Worm (Caenorhabditis elegans): ENCODE results near the gene F35H12.5.

F35H12.5 gene

ce11 chrX:873634-874033 is 44.6 kb upstream of the F35H12.5 start:
- TF ChIP-seq grh-1 (GFP tag; IDR thresholded peaks at IDR 0.05) (no peak), nhr-20 (tag; optimal IDR thresholded peaks at IDR 0.05) (no peak), zag-1 (tag; optimal IDR thresholded peaks at IDR 0.05) (no peak), elt-3 (tag; optimal IDR thresholded peaks at IDR 0.05) (no peak), ztf-4 (tag; optimal IDR thresholded peaks at IDR 0.05) (no peak), ces-1 (GFP tag; optimal IDR thresholded peaks at IDR 0.05) (no peak), swsn-7 (tag; optimal IDR thresholded peaks at IDR 0.05) (no peak), aha-1 (tag; optimal IDR thresholded peaks at IDR 0.05) (no peak), ceh-82 (tag; optimal IDR thresholded peaks at IDR 0.05) (no peak), nhr-11 (tag; optimal IDR thresholded peaks at IDR 0.05) (no peak), blmp-1 (tag; optimal IDR thresholded peaks at IDR 0.05) (no peak), lin-39 (tag; optimal IDR thresholded peaks at IDR 0.05) (no peak)

- TF ChIP-seq pqm-1 (tag; optimal IDR thresholded peaks at IDR 0.05) (no peak), xbp-1 (tag; optimal IDR thresholded peaks at IDR 0.05) (peak; percentile 33), tbx-2 (tag; optimal IDR thresholded peaks at IDR 0.05) (peak; percentile 53), C04F5.9 (tag; optimal IDR thresholded peaks at IDR 0.05) (no peak), egl-13 (tag; optimal IDR thresholded peaks at IDR 0.05) (no peak), lin-14 (GFP tag; optimal IDR thresholded peaks at IDR 0.05) (peak; percentile 86), lsy-2 (tag; optimal IDR thresholded peaks at IDR 0.05) (peak; percentile 45 to 81), mdl-1 (tag; optimal IDR thresholded peaks at IDR 0.05) (peak in 1 of 2 experiments; percentile 51), nhr-47 (tag; optimal IDR thresholded peaks at IDR 0.05) (peak; percentile 64), C34B4.2 (tag; optimal IDR thresholded peaks at IDR 0.05) (no peak), nhr-76 (tag; optimal IDR thresholded peaks at IDR 0.05) (no peak), ceh-88 (GFP tag; IDR thresholded peaks at IDR 0.05) (no peak), mef-2 (tag; optimal IDR thresholded peaks at IDR 0.05) (peak; percentile 3), pax-3 (tag; optimal IDR thresholded peaks at IDR 0.05) (no peak), skn-1 (tag; optimal IDR thresholded peaks at IDR 0.05) (peak; percentile 96), nhr-71 (tag; optimal IDR thresholded peaks at IDR 0.05) (peak; percentile 63), unc-30 (tag; optimal IDR thresholded peaks at IDR 0.05) (no peak), unc-62 (GFP tag; optimal IDR thresholded peaks at IDR 0.05) (no peak), elt-3 (tag; optimal IDR thresholded peaks at IDR 0.05) (peak in 3 of 6 experiments; percentile 10 to 45 (median 38)), nhr-20 (tag; optimal IDR thresholded peaks at IDR 0.05) (peak; percentile 62), ceh-8 (GFP tag; optimal IDR thresholded peaks at IDR 0.05) (no peak), jun-1 (tag; optimal IDR thresholded peaks at IDR 0.05) (peak; percentile 18), nhr-85 (tag) (peak; percentile 73), fkh-8 (tag; optimal IDR thresholded peaks at IDR 0.05) (peak; percentile 71), unc-86 (tag; optimal IDR thresholded peaks at IDR 0.05) (peak; percentile 12), efl-3 (GFP tag; optimal IDR thresholded peaks at IDR 0.05) (no peak), nhr-77 (tag; optimal IDR thresholded peaks at IDR 0.05) (peak; percentile 58), lin-15B (tag; optimal IDR thresholded peaks at IDR 0.05) (peak; percentile 61), unc-130 (tag; optimal IDR thresholded peaks at IDR 0.05) (peak; percentile 40), ama-1 (optimal IDR thresholded peaks at IDR 0.05) (no peak), alr-1 (tag; optimal IDR thresholded peaks at IDR 0.05; ENCODE audit: borderline replicate concordance) (no peak), tlp-1 (tag; optimal IDR thresholded peaks at IDR 0.05) (no peak), F16B12.6 (tag; optimal IDR thresholded peaks at IDR 0.05) (peak; percentile 25), dpl-1 (GFP tag; optimal IDR thresholded peaks at IDR 0.05) (peak; percentile 30 to 64 (median 46)), elt-2 (tag; optimal IDR thresholded peaks at IDR 0.05) (no peak), lin-35 (GFP tag; optimal IDR thresholded peaks at IDR 0.05) (peak; percentile 61 to 81), dsc-1 (tag; optimal IDR thresholded peaks at IDR 0.05) (peak; percentile 13), lir-3 (tag; optimal IDR thresholded peaks at IDR 0.05; ENCODE audit: poor library complexity) (no peak), mep-1 (tag; optimal IDR thresholded peaks at IDR 0.05) (peak; percentile 86), fkh-10 (GFP tag; optimal IDR thresholded peaks at IDR 0.05) (peak; percentile 28), fkh-4 (tag; optimal IDR thresholded peaks at IDR 0.05; ENCODE audit: borderline replicate concordance) (no peak), rnt-1 (tag; optimal IDR thresholded peaks at IDR 0.05) (peak; percentile 72), lin-13 (GFP tag; optimal IDR thresholded peaks at IDR 0.05) (no peak)
These were observed 41.3 kb upstream of the F35H12.5 start, which contains the start of gene ZC13.1 for ce11 chrX:876935-877334. TSS of gene ZC13.1 (plus strand) at chrX:877239.
